Worm (Caenorhabditis elegans) whole organism, L4 larva: Measurements from ENCODE around the gene inx-9.

Experiments used
- attf-4 ChIP-seq: sonication (generic microtip); optimal IDR thresholded peaks from 3 replicates; lab custom pipeline; 2017; ENCODE audit warnings: missing biosample characterization, missing genetic modification characterization
- fkh-10 ChIP-seq: fragments of 150-350 bp; optimal IDR thresholded peaks from 2 replicates; lab custom pipeline; 2014; ENCODE audit warnings: missing biosample characterization, missing genetic modification reagents, missing genetic modification characterization
- fos-1 ChIP-seq: fragments of 150-350 bp; optimal IDR thresholded peaks from 2 replicates; lab custom pipeline; 2014; ENCODE audit warnings: missing biosample characterization, missing genetic modification characterization
- lim-7 ChIP-seq: fragments of 200-800 bp; sonication (Bioruptor generic); IDR thresholded peaks from 2 replicates; pipeline ENCODE4 v1.3.6; 2022; ENCODE audit warnings: missing genetic modification characterization, missing compliant biosample characterization
- nhr-11 ChIP-seq: fragments of 150-350 bp; optimal IDR thresholded peaks from 2 replicates; lab custom pipeline; 2014; ENCODE audit warnings: missing biosample characterization, missing genetic modification characterization
- nhr-237 ChIP-seq: sonication (generic microtip); optimal IDR thresholded peaks from 2 replicates; lab custom pipeline; 2017; ENCODE audit warnings: missing biosample characterization, missing genetic modification characterization
- nhr-25 ChIP-seq: sonication (generic microtip); optimal IDR thresholded peaks from 2 replicates; lab custom pipeline; 2017; ENCODE audit warnings: missing genetic modification characterization, mild to moderate bottlenecking, missing compliant biosample characterization, antibody characterized with exemption, moderate library complexity, borderline replicate concordance; ENCODE audit not compliant: insufficient read depth
- nhr-76 ChIP-seq: fragments of 150-350 bp; optimal IDR thresholded peaks from 2 replicates; lab custom pipeline; 2014; ENCODE audit warnings: missing biosample characterization, missing genetic modification characterization
- zip-2 ChIP-seq: fragments of 150-350 bp; optimal IDR thresholded peaks from 2 replicates; lab custom pipeline; 2014; ENCODE audit warnings: missing biosample characterization, missing genetic modification characterization

DNA sequence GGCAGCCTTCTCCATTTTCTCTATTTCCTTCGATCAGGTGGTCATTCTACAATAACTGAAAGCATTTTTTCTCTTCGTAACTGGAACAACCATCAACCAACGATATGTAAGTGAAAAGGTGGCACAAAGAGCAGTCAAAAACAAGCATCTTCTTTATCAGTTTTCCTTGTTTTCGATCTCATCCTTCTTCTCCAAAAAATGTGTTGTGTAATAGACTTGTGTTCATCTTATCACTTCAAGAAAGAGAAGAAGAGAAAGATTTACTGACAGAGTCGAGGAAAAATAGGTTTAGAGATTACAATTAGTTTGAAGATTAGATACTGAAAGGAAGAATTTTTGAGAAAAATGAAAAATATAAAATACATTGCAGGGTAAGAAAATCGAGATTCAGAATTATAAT is 30.8 kb upstream of the inx-9 start:
- no peak for TF ChIP-seq attf-4 (tag; lab: Kevin White, UChicago)
- no peak for TF ChIP-seq nhr-11 (tag; lab: Kevin White, UChicago)
- TF ChIP-seq fos-1 (tag; lab: Kevin White, UChicago): no peak
- TF ChIP-seq lim-7 (GFP tag; lab: Robert Waterston, UW): no peak
- no peak for TF ChIP-seq nhr-25 (tag; lab: Kevin White, UChicago)
- TF ChIP-seq zip-2 (tag; lab: Kevin White, UChicago): no peak
- no peak for TF ChIP-seq fkh-10 (GFP tag; lab: Kevin White, UChicago)
- no peak for TF ChIP-seq nhr-76 (tag; lab: Kevin White, UChicago)
- TF ChIP-seq nhr-237 (tag; lab: Kevin White, UChicago): no peak
